Fruit fly (Drosophila melanogaster) whole organism, prepupa: ENCODE results near the gene CCT1.

Experiments
- Blimp-1 ChIP-seq: fragments of 200-800 bp; sonication (Bioruptor generic); optimal IDR thresholded peaks from 3 replicates; lab custom pipeline; 2017; ENCODE audit warnings: missing biosample characterization, missing genetic modification characterization, mild to moderate bottlenecking, moderate library complexity, missing genetic modification reagents
- CG6163 ChIP-seq: fragments of 200-800 bp; sonication (Bioruptor generic); IDR thresholded peaks from 3 replicates; pipeline ENCODE4 v1.3.6; 2022; ENCODE audit warnings: missing biosample characterization, missing genetic modification characterization
- Eip93F ChIP-seq: fragments of 200-800 bp; sonication (Bioruptor generic); optimal IDR thresholded peaks from 2 replicates; lab custom pipeline; 2016; ENCODE audit warnings: missing biosample characterization, mild to moderate bottlenecking, missing genetic modification characterization
- Ets21C ChIP-seq: fragments of 200-800 bp; sonication (Bioruptor generic); optimal IDR thresholded peaks from 3 replicates; lab custom pipeline; 2016; ENCODE audit warnings: missing biosample characterization, missing genetic modification characterization
- Gug ChIP-seq: fragments of 200-800 bp; sonication (Bioruptor generic); IDR thresholded peaks from 2 replicates; pipeline ENCODE4 v1.3.6; 2022; ENCODE audit warnings: missing biosample characterization, missing genetic modification characterization
- Hr39 ChIP-seq: fragments of 200-800 bp; sonication (Bioruptor generic); optimal IDR thresholded peaks from 2 replicates; lab custom pipeline; 2016; ENCODE audit warnings: missing biosample characterization, missing genetic modification characterization
- Lpt ChIP-seq: fragments of 200-800 bp; sonication (Bioruptor generic); optimal IDR thresholded peaks from 3 replicates; lab custom pipeline; 2016; ENCODE audit warnings: missing biosample characterization, missing genetic modification characterization
- achi ChIP-seq: fragments of 200-800 bp; sonication (Bioruptor generic); optimal IDR thresholded peaks from 3 replicates; lab custom pipeline; 2016; ENCODE audit warnings: missing biosample characterization, missing genetic modification characterization
- dac ChIP-seq: fragments of 200-800 bp; sonication (Bioruptor generic); optimal IDR thresholded peaks from 2 replicates; lab custom pipeline; 2017; ENCODE audit warnings: missing biosample characterization, mild to moderate bottlenecking, missing genetic modification characterization
- esn ChIP-seq: fragments of 200-800 bp; sonication (Bioruptor generic); optimal IDR thresholded peaks from 2 replicates; lab custom pipeline; 2016; ENCODE audit warnings: missing biosample characterization, mild to moderate bottlenecking, missing genetic modification characterization, moderate library complexity
- fd85E ChIP-seq: fragments of 200-800 bp; sonication (Bioruptor generic); optimal IDR thresholded peaks from 3 replicates; lab custom pipeline; 2016; ENCODE audit warnings: missing biosample characterization, missing genetic modification characterization
- fkh ChIP-seq: fragments of 200-800 bp; sonication (Bioruptor generic); optimal IDR thresholded peaks from 3 replicates; lab custom pipeline; 2017; ENCODE audit warnings: missing biosample characterization, mild to moderate bottlenecking, missing genetic modification characterization, moderate library complexity
- topi ChIP-seq: fragments of 200-800 bp; sonication (Bioruptor generic); optimal IDR thresholded peaks from 3 replicates; lab custom pipeline; 2016; ENCODE audit warnings: missing biosample characterization, missing genetic modification characterization

DNA sequence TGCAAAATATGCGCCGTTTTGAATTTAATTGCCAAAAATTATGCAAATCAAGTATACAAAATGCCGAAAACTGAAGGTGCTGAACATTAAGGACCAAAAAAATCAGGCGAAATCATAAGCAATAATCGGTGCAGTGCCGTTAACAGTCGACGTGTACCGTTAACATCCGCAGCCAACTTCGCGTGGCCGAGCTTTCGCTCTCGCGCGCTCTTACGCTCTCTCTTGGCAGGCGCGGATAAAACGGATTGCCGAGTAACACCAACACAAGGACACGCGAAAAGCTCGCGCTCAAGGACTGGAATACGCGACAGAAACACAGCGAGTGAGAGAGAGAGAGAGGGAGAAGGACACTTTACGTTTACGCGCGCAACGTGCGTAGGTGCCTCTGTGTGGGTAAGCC, 21.2 kb downstream of the CCT1 start:
- TF ChIP-seq Eip93F (GFP tag; lab: Kevin White, UChicago), result no peak
- TF ChIP-seq fkh (GFP tag; lab: Kevin White, UChicago), result no peak
- TF ChIP-seq Gug, result no peak
- no peak for TF ChIP-seq Blimp-1 (GFP tag; lab: Kevin White, UChicago)
- no peak for TF ChIP-seq fd85E (GFP tag; lab: Kevin White, UChicago)
- TF ChIP-seq Ets21C (GFP tag; lab: Kevin White, UChicago), result no peak
- TF ChIP-seq esn (GFP tag; lab: Kevin White, UChicago), result no peak
- no peak for TF ChIP-seq topi (GFP tag; lab: Kevin White, UChicago)
- no peak for TF ChIP-seq Lpt (GFP tag; lab: Kevin White, UChicago)
- no peak for TF ChIP-seq CG6163 (GFP tag; lab: Robert Waterston, UW)
- TF ChIP-seq achi, result no peak
- no peak for TF ChIP-seq Hr39 (GFP tag; lab: Kevin White, UChicago)
- TF ChIP-seq dac (GFP tag; lab: Kevin White, UChicago), result no peak
